Worm (Caenorhabditis elegans): Measurements from ENCODE around the gene timm-17B.1.

ce11 chrIV:4788332-4788731 is 43.0 kb upstream of the timm-17B.1 start, which contains the start of gene nhr-104:
- TF ChIP-seq ham-2 (GFP tag; optimal IDR thresholded peaks at IDR 0.05) (no peak), mab-5 (tag; optimal IDR thresholded peaks at IDR 0.05) (no peak), mls-2 (tag; optimal IDR thresholded peaks at IDR 0.05) (no peak), unc-62 (GFP tag; optimal IDR thresholded peaks at IDR 0.05) (no peak), nhr-237 (tag; optimal IDR thresholded peaks at IDR 0.05) (peak; percentile 22), unc-39 (tag; optimal IDR thresholded peaks at IDR 0.05) (no peak), ztf-11 (tag; optimal IDR thresholded peaks at IDR 0.05) (no peak), bed-3 (GFP tag; optimal IDR thresholded peaks at IDR 0.05) (no peak), unc-120 (tag; optimal IDR thresholded peaks at IDR 0.05; ENCODE audit: poor library complexity, severe bottlenecking) (no peak), lin-13 (tag; optimal IDR thresholded peaks at IDR 0.05) (no peak), nhr-12 (tag; optimal IDR thresholded peaks at IDR 0.05) (no peak), nhr-76 (tag; optimal IDR thresholded peaks at IDR 0.05) (no peak), lsy-2 (tag; optimal IDR thresholded peaks at IDR 0.05) (no peak)
